Fruit fly (Drosophila melanogaster): Measurements from ENCODE around the gene Gbeta76C.
"Not testable (repeated sequence)": the region's sequence is repeated elsewhere in the genome, so short reads cannot be mapped to it uniquely, and the experiment has no call there.

The Gbeta76C gene

dm6 chr3L:19728694-19729093, 41.3 kb downstream of the Gbeta76C start, which contains the start of gene CG42529:
Gene CG42529, plus strand, starts transcription at chr3L:19728994.
- TF ChIP-seq Sox14, acj6, salr (GFP tag; optimal IDR thresholded peaks at IDR 0.05): not testable (repeated sequence)
